Fruit fly (Drosophila melanogaster) whole organism: Measurements from ENCODE around the gene CG15019.

ENCODE experiments used
- CG8478 ChIP-seq: fragments of >200 bp; optimal IDR thresholded peaks from 2 replicates; lab custom pipeline; 2018; ENCODE audit warnings: inconsistent platforms
- Dll ChIP-seq: fragments of >200 bp; optimal IDR thresholded peaks from 2 replicates; lab custom pipeline; 2017
- EcR ChIP-seq, 2 experiments: fragments of >200 bp; optimal IDR thresholded peaks; 2 replicates each; lab custom pipeline; 2017; ENCODE audit warnings: missing biosample characterization in 2 of 2, missing genetic modification characterization in 2 of 2, missing genetic modification reagents in 2 of 2
- pan ChIP-seq: fragments of >200 bp; optimal IDR thresholded peaks from 2 replicates; lab custom pipeline; 2017
- psq ChIP-seq: fragments of >200 bp; optimal IDR thresholded peaks from 2 replicates; lab custom pipeline; 2017
- usp ChIP-seq: fragments of >200 bp; optimal IDR thresholded peaks from 2 replicates; lab custom pipeline; 2017; ENCODE audit warnings: missing biosample characterization, missing genetic modification characterization, mixed read lengths

Gene CG15019

DNA sequence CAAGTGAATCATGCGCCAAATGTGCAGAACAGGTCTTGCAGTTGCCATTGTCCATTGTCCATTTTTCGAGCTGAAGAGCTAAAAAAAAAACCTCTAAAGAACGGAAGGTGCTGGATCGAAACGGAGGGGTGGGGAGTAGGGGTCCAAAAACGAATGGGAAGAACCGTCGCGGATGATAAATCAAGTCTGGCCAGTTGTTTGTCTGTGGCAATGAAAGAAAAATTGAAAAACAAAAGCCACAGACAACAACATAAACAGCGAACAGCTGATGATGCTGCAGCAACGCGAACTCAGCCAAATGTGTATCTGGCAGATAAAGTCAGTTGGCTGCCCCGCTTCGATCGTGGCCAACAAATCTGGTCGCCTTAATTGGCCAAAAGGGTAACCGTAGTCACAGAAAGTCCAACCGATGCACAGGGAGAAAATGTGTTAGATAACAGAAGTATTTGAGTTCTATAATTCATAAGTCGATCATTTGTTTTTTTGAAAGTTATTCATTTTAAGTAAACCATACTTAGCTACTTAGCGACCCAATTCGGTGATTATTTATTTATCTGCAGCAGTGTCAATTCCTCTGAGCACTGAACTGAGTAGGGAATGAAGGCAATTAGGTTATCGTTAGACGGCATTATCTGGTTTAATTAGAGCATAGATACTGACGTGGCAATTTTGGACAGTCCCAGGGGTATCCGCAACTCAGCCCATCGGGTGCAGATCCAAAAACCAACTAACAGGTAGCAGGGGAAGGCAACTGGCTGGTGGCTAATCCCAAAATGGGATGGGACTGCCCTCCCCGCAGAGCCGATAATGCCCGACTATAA, 2.7 kb upstream of the CG15019 start:
- no peak for TF ChIP-seq usp (GFP tag; lab: Kevin White, UChicago)
- no peak for TF ChIP-seq psq (lab: Kevin White, UChicago)
- TF ChIP-seq pan, result no peak
- TF ChIP-seq Dll, result no peak
- no peak for TF ChIP-seq EcR (GFP tag; optimal IDR thresholded peaks at IDR 0.05; lab: Kevin White, UChicago)
- TF ChIP-seq CG8478, result no peak

DNA sequence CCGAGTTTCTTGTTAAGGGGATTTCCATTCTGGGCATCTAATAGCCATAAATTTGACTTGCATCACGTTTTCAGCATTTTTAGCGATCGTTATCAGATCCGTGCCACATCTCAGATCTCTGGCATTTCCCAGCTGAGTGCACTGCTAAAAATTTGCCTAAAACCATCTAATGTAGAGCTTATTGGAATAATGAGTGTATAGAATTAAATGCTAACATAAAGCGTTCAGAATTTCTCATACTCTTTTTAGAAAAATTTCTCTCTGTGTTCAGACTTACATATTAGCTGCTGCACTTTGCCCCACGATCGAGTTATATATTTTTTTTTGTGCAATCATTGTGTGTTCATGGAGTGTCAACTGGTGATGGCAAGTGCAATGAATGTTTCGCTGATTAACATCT, 1.9 kb upstream of the CG15019 start:
- TF ChIP-seq CG8478 (no peak), usp (GFP tag; lab: Kevin White, UChicago) (no peak), EcR (GFP tag; optimal IDR thresholded peaks at IDR 0.05; lab: Kevin White, UChicago) (no peak), pan (no peak), psq (lab: Kevin White, UChicago) (no peak), Dll (no peak)

DNA sequence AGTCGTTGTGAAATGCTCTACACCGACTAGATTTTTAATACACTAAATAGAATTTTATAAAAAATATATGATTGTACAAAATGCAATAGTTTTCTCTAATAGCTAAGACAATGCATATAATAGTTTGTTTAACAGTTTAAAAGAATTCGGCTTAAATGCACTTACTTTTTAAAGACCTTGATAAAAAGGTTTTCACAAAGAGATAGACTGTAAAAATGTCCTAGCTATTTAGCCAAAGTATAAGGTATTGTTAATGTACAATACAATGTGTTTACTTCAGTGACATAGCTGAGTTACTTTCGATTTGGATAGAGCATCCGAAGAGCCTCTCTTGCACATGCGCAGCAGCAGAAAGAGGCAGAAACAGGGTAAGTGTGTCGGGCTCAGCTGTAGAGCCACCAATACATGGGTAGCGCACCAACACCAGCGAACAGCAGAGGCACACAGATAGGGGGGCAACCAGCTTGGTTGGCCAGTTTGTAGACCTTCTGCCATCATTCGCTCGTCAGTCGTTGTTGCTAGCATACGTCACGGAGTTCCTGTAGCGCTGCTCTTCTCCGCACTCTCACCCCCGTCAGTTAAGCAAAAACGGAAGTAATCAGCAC, 896 bp upstream of the CG15019 start, which contains the start of gene TP53INP:
Gene TP53INP, plus strand, starts transcription at position 291 of the 605 bp plus-strand sequence.
- TF ChIP-seq pan (no peak), psq (lab: Kevin White, UChicago) (no peak), EcR (GFP tag; optimal IDR thresholded peaks at IDR 0.05; lab: Kevin White, UChicago) (no peak), Dll (no peak), CG8478 (no peak)

DNA sequence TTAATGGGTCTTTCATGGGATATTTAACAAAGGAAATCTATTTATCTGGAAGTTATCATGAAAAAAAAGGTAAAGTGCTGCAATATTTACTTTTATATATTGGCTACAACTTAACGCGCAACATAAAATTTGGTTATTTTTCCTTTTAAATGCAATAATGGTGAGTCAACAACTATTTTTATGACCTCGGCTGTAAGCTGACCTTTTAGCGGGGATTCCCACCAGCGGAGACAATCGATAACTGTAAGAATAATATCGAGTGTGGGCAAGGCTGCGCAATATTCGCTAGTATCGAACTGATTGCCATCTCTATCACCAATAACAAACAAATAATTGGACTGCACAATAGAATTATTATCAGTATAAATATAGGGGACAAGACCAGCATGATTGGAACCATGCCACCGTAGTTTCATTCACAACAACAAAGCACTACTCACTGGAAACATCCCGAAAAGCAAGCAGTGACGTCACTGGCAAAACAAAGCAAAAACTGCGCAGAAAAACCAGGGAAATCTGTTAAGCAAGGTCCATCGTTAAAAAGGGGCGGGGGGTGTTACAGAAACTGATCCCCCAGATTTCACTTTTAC, 2.6 kb downstream of the CG15019 start, which contains the start of gene Syx17:
Gene Syx17, plus strand, starts transcription at position 308 of the 590 bp plus-strand sequence.
- no peak for TF ChIP-seq usp (GFP tag; lab: Kevin White, UChicago)
- TF ChIP-seq psq (lab: Kevin White, UChicago), result no peak
- TF ChIP-seq CG8478, result no peak
- TF ChIP-seq EcR (GFP tag; optimal IDR thresholded peaks at IDR 0.05; lab: Kevin White, UChicago), result no peak
- TF ChIP-seq Dll, result no peak
- TF ChIP-seq pan, result no peak

DNA sequence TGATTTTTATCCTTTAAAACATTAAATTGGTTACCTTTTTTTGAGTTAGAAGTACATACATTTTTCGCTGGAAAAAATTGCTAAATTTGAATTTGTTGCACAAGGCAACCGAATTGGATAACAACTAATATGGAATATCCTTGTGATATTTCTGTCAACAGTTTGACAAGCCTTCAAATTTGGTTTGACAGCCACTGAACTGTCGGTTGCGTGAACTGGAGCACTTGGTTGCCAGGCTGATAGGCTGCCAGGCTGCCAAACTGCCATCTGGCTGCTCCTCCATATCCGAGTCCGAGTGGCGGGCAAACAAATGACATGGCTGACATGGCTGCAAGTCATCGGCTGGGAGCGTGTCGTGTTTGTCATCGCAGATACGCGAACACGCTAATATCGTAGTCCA, 4.6 kb downstream of the CG15019 start:
- TF ChIP-seq psq (lab: Kevin White, UChicago) (no peak), usp (GFP tag; lab: Kevin White, UChicago) (no peak), CG8478 (no peak), pan (no peak), Dll (no peak), EcR (GFP tag; optimal IDR thresholded peaks at IDR 0.05; lab: Kevin White, UChicago) (no peak)

DNA sequence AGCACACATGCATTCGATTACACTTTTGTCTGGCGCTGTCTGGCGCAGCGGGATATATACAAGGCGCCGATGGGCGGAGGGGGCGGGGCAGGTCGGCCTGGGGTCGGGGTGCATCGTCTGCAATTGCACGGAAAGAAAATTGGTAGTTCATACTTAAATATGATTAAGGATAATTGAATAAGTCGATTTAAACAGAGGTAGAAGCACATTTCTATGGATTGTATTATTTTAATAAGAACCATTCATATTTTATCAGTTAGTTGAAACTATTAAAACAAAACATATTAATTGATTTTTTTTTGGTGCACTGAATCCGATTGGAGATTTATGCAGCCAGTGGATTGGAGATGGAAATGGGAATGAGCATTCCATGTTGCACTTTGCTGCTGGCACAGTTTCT, 6.0 kb downstream of the CG15019 start:
- TF ChIP-seq Dll (no peak), usp (GFP tag; lab: Kevin White, UChicago) (no peak), CG8478 (no peak), EcR (GFP tag; optimal IDR thresholded peaks at IDR 0.05; lab: Kevin White, UChicago) (no peak), psq (lab: Kevin White, UChicago) (no peak), pan (no peak)

DNA sequence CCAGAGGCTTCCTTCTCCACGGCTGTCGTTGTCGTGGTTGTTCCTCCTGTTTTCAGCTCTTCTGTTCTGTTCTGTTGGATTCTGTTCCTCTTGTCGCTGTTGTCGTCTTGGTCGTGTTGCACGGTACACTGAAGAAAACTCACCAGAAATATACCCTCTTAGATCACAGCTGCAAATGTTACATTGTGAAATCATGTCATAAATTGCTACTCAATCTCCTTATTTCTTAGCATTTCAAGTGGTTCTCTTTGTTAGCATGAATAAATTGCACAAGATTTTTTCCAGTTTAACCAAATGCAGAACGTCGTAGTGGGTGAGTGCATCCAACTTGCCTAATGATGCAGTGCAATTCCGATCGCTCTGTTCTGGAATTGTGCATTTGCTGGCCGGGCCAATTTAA, 8.0 kb downstream of the CG15019 start:
- TF ChIP-seq usp (GFP tag; lab: Kevin White, UChicago) (no peak), CG8478 (no peak), psq (lab: Kevin White, UChicago) (no peak), Dll (no peak), pan (no peak), EcR (GFP tag; optimal IDR thresholded peaks at IDR 0.05; lab: Kevin White, UChicago) (no peak)

DNA sequence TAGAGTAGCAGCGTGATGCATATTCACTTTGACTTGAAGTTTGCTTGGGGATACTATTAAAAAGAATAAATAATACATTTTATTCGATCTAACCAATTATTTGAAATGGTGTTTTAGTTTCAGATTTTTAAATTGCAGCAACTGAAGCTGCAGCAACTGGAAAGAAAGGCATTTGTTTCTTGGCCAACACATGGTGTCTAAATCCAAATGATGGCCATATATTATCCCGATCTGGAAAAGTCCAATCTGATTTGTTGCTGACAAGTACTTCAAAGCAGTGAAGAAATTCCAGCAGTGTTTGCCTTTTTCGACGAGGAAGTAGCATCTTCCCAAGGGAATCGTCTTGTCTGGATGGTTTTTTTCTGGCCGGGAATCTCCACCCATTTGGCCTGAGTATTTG, 8.7 kb downstream of the CG15019 start:
- TF ChIP-seq Dll, result no peak
- no peak for TF ChIP-seq CG8478
- no peak for TF ChIP-seq psq (lab: Kevin White, UChicago)
- no peak for TF ChIP-seq EcR (GFP tag; optimal IDR thresholded peaks at IDR 0.05; lab: Kevin White, UChicago)
- no peak for TF ChIP-seq pan
- TF ChIP-seq usp (GFP tag; lab: Kevin White, UChicago), result no peak

DNA sequence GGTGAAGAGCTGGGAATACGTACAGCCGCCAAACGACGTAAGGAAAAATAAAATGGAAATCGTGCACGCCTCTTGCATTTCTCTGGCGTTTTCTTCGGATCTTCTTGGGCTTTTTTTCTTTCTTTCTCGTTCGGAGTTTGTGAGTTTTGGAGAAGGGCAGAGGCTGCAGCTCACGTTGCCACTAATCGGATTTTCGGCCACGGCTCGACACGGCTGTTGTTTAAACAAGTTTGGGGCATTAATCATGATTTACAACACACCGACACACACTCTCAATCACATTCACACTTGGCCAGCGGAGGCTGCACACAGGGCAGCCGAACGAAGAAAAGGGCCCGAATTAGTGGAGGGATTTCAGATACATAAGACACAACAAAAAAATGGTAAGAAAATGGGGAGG, 9.5 kb downstream of the CG15019 start:
- no peak for TF ChIP-seq EcR (GFP tag; optimal IDR thresholded peaks at IDR 0.05; lab: Kevin White, UChicago)
- TF ChIP-seq pan, result no peak
- no peak for TF ChIP-seq CG8478
- no peak for TF ChIP-seq usp (GFP tag; lab: Kevin White, UChicago)
- no peak for TF ChIP-seq psq (lab: Kevin White, UChicago)
- no peak for TF ChIP-seq Dll

DNA sequence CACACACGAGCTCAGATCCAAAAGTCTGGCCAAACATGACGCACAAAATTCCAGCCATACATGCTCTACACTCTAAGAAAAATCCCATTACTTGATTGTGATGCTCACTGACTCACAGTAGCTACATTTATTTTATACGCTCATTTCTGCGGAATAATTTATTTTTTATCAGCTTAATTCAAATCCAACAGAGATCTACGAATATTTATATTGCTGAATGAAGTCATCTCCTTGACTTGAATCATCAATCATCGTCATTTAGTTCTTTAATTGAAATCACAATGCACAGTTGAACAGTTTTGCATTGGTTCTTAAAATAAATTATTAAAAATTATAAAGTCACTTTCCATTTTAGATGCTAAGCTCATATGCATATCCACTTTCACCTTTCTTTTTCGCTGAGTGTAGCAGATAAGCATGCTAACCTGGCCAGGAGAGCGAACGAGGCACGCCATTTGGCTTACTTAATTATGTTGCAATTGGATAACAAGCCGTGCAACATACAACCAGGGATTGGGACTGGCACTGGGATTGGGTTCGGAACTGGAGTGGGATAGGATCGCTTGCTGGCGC, 10.3 kb downstream of the CG15019 start:
- TF ChIP-seq EcR (GFP tag; optimal IDR thresholded peaks at IDR 0.05; lab: Kevin White, UChicago) (no peak), psq (lab: Kevin White, UChicago) (no peak), pan (no peak), CG8478 (no peak), Dll (no peak), usp (GFP tag; lab: Kevin White, UChicago) (no peak)

DNA sequence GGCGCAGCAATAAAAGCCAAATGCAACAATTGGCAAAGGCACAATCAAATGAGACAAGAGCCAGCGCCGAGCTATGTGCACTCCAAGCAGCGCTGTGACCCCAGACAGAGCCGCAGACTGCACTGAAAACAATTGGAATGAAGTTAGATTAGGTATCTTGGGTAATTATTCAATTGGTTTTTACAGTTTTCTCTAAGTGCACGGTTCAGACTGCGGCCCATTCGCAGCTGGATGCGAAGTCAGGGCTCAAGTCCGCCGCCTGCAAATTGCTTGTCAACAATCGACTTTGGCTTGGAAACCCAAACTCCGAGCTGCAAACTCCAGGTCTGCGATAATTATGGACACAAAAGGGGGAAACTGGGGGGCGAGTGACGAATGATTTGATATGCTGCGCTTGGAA, 12.2 kb downstream of the CG15019 start:
- TF ChIP-seq Dll (no peak), EcR (GFP tag; optimal IDR thresholded peaks at IDR 0.05; lab: Kevin White, UChicago) (peak in 1 of 2 experiments; percentile 55), pan (no peak)

DNA sequence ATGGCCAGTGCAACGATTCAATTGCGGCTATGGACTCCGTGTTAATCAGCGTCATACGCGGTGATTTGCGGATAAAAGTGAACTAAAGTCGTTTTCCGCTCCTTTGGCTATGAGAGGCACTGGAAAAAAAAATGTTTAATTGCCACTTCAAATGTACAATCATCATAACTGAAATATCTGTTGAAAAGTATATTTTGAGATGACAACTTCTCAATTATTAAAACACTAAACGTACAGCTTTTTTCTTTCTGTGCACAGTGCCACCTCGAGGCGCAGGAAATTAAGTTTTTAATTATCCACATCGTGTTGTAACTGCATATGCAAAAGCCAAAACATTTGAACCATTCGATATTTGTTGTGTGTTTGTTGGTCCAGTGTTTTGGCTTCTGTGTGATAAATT, 13.0 kb downstream of the CG15019 start:
- TF ChIP-seq psq (lab: Kevin White, UChicago), result no peak
- no peak for TF ChIP-seq Dll
- TF ChIP-seq EcR (GFP tag; optimal IDR thresholded peaks at IDR 0.05; lab: Kevin White, UChicago), result no peak
- no peak for TF ChIP-seq pan
- TF ChIP-seq CG8478, result no peak
- no peak for TF ChIP-seq usp (GFP tag; lab: Kevin White, UChicago)
